Worm (Caenorhabditis elegans) whole organism, late embryonic: ENCODE data around the gene inf-1.

Experiments used
- ceh-19 ChIP-seq: fragments of 200-800 bp; sonication (Bioruptor generic); optimal IDR thresholded peaks from 2 replicates; lab custom pipeline; 2018; ENCODE audit warnings: mild to moderate bottlenecking, missing genetic modification characterization, missing compliant biosample characterization
- lin-11 ChIP-seq: fragments of 200-800 bp; sonication (Bioruptor generic); optimal IDR thresholded peaks from 2 replicates; lab custom pipeline; 2018; ENCODE audit warnings: mild to moderate bottlenecking, missing genetic modification characterization, missing compliant biosample characterization
- nfya-1 ChIP-seq: sonication (generic microtip); optimal IDR thresholded peaks from 2 replicates; lab custom pipeline; 2017; ENCODE audit warnings: missing genetic modification characterization, mild to moderate bottlenecking, missing compliant biosample characterization, antibody characterized with exemption, moderate library complexity
- nhr-11 ChIP-seq: fragments of 150-350 bp; optimal IDR thresholded peaks from 2 replicates; lab custom pipeline; 2014; ENCODE audit warnings: missing biosample characterization, missing genetic modification characterization
- pros-1 ChIP-seq: fragments of 150-350 bp; optimal IDR thresholded peaks from 2 replicates; lab custom pipeline; 2014; ENCODE audit warnings: missing biosample characterization, missing genetic modification reagents, missing genetic modification characterization
- unc-42 ChIP-seq: sonication (generic microtip); optimal IDR thresholded peaks from 2 replicates; lab custom pipeline; 2016; ENCODE audit warnings: missing genotype, missing genetic modification characterization, missing compliant biosample characterization

- no peak for TF ChIP-seq ceh-19 (GFP tag; lab: Kevin White, UChicago)
- no peak for TF ChIP-seq nhr-11 (tag; lab: Kevin White, UChicago)
- no peak for TF ChIP-seq nfya-1 (tag; lab: Kevin White, UChicago)
- no peak for TF ChIP-seq lin-11
- no peak for TF ChIP-seq pros-1 (tag; lab: Kevin White, UChicago)
- TF ChIP-seq unc-42 (tag; lab: Kevin White, UChicago): no peak
Observed at ce11 chrIII:6935269-6936017, 5.5 kb downstream of the inf-1 start, which contains the start of the genes F57B9.8 and coq-2.
